Worm (Caenorhabditis elegans) whole organism, L2 larva: ENCODE results near the gene rheb-1.
A peak's percentile ranks its signal among the peaks of the same experiment; 100 is the strongest.

ENCODE experiments used
- C34F6.9 ChIP-seq: fragments of 150-350 bp; optimal IDR thresholded peaks from 2 replicates; lab custom pipeline; 2014; ENCODE audit warnings: missing biosample characterization, missing genetic modification characterization
- F13H6.1 ChIP-seq: sonication (generic microtip); optimal IDR thresholded peaks from 2 replicates; lab custom pipeline; 2016; ENCODE audit warnings: missing genetic modification characterization, missing compliant biosample characterization
- Y55F3AM.14 ChIP-seq: fragments of 200-800 bp; sonication (Bioruptor generic); optimal IDR thresholded peaks from 2 replicates; lab custom pipeline; 2018; ENCODE audit warnings: mild to moderate bottlenecking, missing genetic modification characterization, missing compliant biosample characterization
- alr-1 ChIP-seq: fragments of 150-350 bp; optimal IDR thresholded peaks from 2 replicates; lab custom pipeline; 2014; ENCODE audit warnings: missing biosample characterization, missing genetic modification characterization
- aly-2 ChIP-seq: fragments of 150-350 bp; optimal IDR thresholded peaks from 2 replicates; lab custom pipeline; 2014; ENCODE audit warnings: missing biosample characterization, missing genetic modification characterization
- ama-1 ChIP-seq: fragments of 150-350 bp; optimal IDR thresholded peaks from 2 replicates; lab custom pipeline; 2018; ENCODE audit warnings: inconsistent platforms
- blmp-1 ChIP-seq: sonication (generic microtip); optimal IDR thresholded peaks from 2 replicates; lab custom pipeline; 2017; ENCODE audit warnings: missing genetic modification characterization, mild to moderate bottlenecking, missing compliant biosample characterization, antibody characterized with exemption, moderate library complexity; ENCODE audit not compliant: insufficient read depth
- crh-2 ChIP-seq: sonication (generic microtip); optimal IDR thresholded peaks from 2 replicates; lab custom pipeline; 2017; ENCODE audit warnings: missing biosample characterization, missing genetic modification characterization
- elt-1 ChIP-seq: fragments of 150-350 bp; optimal IDR thresholded peaks from 2 replicates; lab custom pipeline; 2014; ENCODE audit warnings: missing biosample characterization, missing genetic modification characterization
- elt-3 ChIP-seq: sonication (generic microtip); optimal IDR thresholded peaks from 2 replicates; lab custom pipeline; 2017; ENCODE audit warnings: missing biosample characterization, missing genetic modification characterization
- fos-1 ChIP-seq: fragments of 150-350 bp; optimal IDR thresholded peaks from 2 replicates; lab custom pipeline; 2014; ENCODE audit warnings: missing biosample characterization, missing genetic modification characterization
- gmeb-1 ChIP-seq: fragments of 150-350 bp; optimal IDR thresholded peaks from 2 replicates; lab custom pipeline; 2014; ENCODE audit warnings: missing biosample characterization, missing genetic modification characterization
- lin-11 ChIP-seq: fragments of 150-350 bp; sonication (generic microtip); optimal IDR thresholded peaks from 2 replicates; lab custom pipeline; 2014; ENCODE audit warnings: missing biosample characterization, missing genetic modification characterization, inconsistent platforms, mixed read lengths
- lin-13 ChIP-seq: fragments of 150-350 bp; optimal IDR thresholded peaks from 2 replicates; lab custom pipeline; 2014; ENCODE audit warnings: missing biosample characterization, missing genetic modification reagents, missing genetic modification characterization
- lin-39 ChIP-seq: fragments of 150-350 bp; optimal IDR thresholded peaks from 2 replicates; lab custom pipeline; 2014; ENCODE audit warnings: missing biosample characterization, missing genetic modification reagents, missing genetic modification characterization
- lsy-2 ChIP-seq, 2 experiments: fragments of 150-350 bp in 1 of 2; sonication (generic microtip) in 1 of 2; optimal IDR thresholded peaks; 2 replicates each; lab custom pipeline; 2014 to 2017; ENCODE audit warnings: missing biosample characterization in 2 of 2, missing genetic modification characterization in 2 of 2
- mab-5 ChIP-seq: fragments of 150-350 bp; optimal IDR thresholded peaks from 2 replicates; lab custom pipeline; 2014; ENCODE audit warnings: missing biosample characterization, missing genetic modification characterization
- nhr-11 ChIP-seq: fragments of 150-350 bp; optimal IDR thresholded peaks from 2 replicates; lab custom pipeline; 2014; ENCODE audit warnings: missing biosample characterization, missing genetic modification characterization
- nhr-12 ChIP-seq: fragments of 150-350 bp; optimal IDR thresholded peaks from 2 replicates; lab custom pipeline; 2014; ENCODE audit warnings: missing biosample characterization, missing genetic modification characterization
- nhr-129 ChIP-seq: fragments of 150-350 bp; optimal IDR thresholded peaks from 2 replicates; lab custom pipeline; 2014; ENCODE audit warnings: missing biosample characterization, missing genetic modification characterization
- nhr-21 ChIP-seq: fragments of 150-350 bp; optimal IDR thresholded peaks from 2 replicates; lab custom pipeline; 2014; ENCODE audit warnings: missing biosample characterization, missing genetic modification characterization
- nhr-23 ChIP-seq: fragments of 150-350 bp; optimal IDR thresholded peaks from 2 replicates; lab custom pipeline; 2014; ENCODE audit warnings: missing biosample characterization, missing genetic modification reagents, missing genetic modification characterization
- nhr-237 ChIP-seq: fragments of 150-350 bp; optimal IDR thresholded peaks from 2 replicates; lab custom pipeline; 2014; ENCODE audit warnings: missing biosample characterization, missing genetic modification characterization
- peb-1 ChIP-seq: fragments of 150-350 bp; optimal IDR thresholded peaks from 2 replicates; lab custom pipeline; 2014; ENCODE audit warnings: missing biosample characterization, missing genetic modification characterization
- sem-4 ChIP-seq: fragments of 150-350 bp; optimal IDR thresholded peaks from 2 replicates; lab custom pipeline; 2014; ENCODE audit warnings: missing biosample characterization, missing genetic modification reagents, missing genetic modification characterization
- sma-3 ChIP-seq: sonication (generic microtip); optimal IDR thresholded peaks from 2 replicates; lab custom pipeline; 2016; ENCODE audit warnings: missing genetic modification reagents, missing genetic modification characterization, missing compliant biosample characterization
- sma-9 ChIP-seq, 2 experiments: fragments of 150-350 bp in 1 of 2; sonication (generic microtip) in 1 of 2; optimal IDR thresholded peaks; 2 replicates each; lab custom pipeline; 2014 to 2016; ENCODE audit warnings: missing genetic modification characterization in 2 of 2, mild to moderate bottlenecking in 1 of 2, missing biosample characterization in 1 of 2, missing compliant biosample characterization in 1 of 2, missing genetic modification reagents in 1 of 2, moderate library complexity in 1 of 2
- unc-55 ChIP-seq: fragments of 150-350 bp; sonication (generic microtip); optimal IDR thresholded peaks from 3 replicates; lab custom pipeline; 2014; ENCODE audit warnings: missing biosample characterization, missing genetic modification reagents, missing genetic modification characterization
- zag-1 ChIP-seq: fragments of 150-350 bp; optimal IDR thresholded peaks from 2 replicates; lab custom pipeline; 2014; ENCODE audit warnings: missing biosample characterization, missing genetic modification characterization
- ztf-1 ChIP-seq: fragments of 200-800 bp; sonication (Bioruptor generic); conservative IDR thresholded peaks from 2 replicates; pipeline ENCODE4 v1.3.6; 2022; ENCODE audit warnings: missing genetic modification characterization, missing compliant biosample characterization
- ztf-11 ChIP-seq: sonication (generic microtip); optimal IDR thresholded peaks from 2 replicates; lab custom pipeline; 2017; ENCODE audit warnings: missing biosample characterization, missing genetic modification characterization
- ztf-4 ChIP-seq: fragments of 150-350 bp; optimal IDR thresholded peaks from 2 replicates; lab custom pipeline; 2014; ENCODE audit warnings: missing biosample characterization, missing genetic modification characterization

rheb-1 gene

ce11 chrIII:9487454-9487853, 31.6 kb upstream of the rheb-1 start:
- TF ChIP-seq crh-2 = peak; percentile 12
- no peak for TF ChIP-seq lin-13 (GFP tag; lab: Kevin White, UChicago)
- TF ChIP-seq gmeb-1 (tag; lab: Kevin White, UChicago) = peak; percentile 2
- peak; percentile 78 for TF ChIP-seq fos-1 (tag; lab: Kevin White, UChicago)

- TF ChIP-seq elt-1 (tag; lab: Kevin White, UChicago) = no peak
- no peak for TF ChIP-seq sma-3
- TF ChIP-seq nhr-237 (tag; lab: Kevin White, UChicago) = no peak
- no peak for TF ChIP-seq nhr-21 (tag; lab: Kevin White, UChicago)
- no peak for TF ChIP-seq elt-3 (tag; lab: Kevin White, UChicago)
- TF ChIP-seq alr-1 (tag; lab: Kevin White, UChicago) = no peak
- TF ChIP-seq nhr-12 (tag; lab: Kevin White, UChicago) = no peak
- no peak for TF ChIP-seq ama-1
- no peak for TF ChIP-seq aly-2 (tag; lab: Kevin White, UChicago)
- TF ChIP-seq ztf-4 = no peak
- TF ChIP-seq zag-1 (tag; lab: Kevin White, UChicago) = no peak
- TF ChIP-seq nhr-23 (tag; lab: Kevin White, UChicago) = no peak
- no peak for TF ChIP-seq sma-9 (GFP tag; optimal IDR thresholded peaks at IDR 0.05; lab: Kevin White, UChicago)
- no peak for TF ChIP-seq sma-9 (tag; optimal IDR thresholded peaks at IDR 0.05; lab: Kevin White, UChicago)
- TF ChIP-seq ztf-11 (tag; lab: Kevin White, UChicago) = no peak
Observed at ce11 chrIII:9485373-9485772, 29.5 kb upstream of the rheb-1 start, which contains the start of gene bre-3. bre-3 (minus strand) TSS chrIII:9485473.

ce11 chrIII:9483716-9484115, 27.9 kb upstream of the rheb-1 start:
- TF ChIP-seq unc-55 (GFP tag; lab: Kevin White, UChicago) = peak; percentile 61
- TF ChIP-seq F13H6.1 (tag; lab: Kevin White, UChicago) = peak; percentile 7
- TF ChIP-seq nhr-129 = peak; percentile 63
- TF ChIP-seq lin-11 = peak; percentile 27
- peak; percentile 46 for TF ChIP-seq C34F6.9 (tag; lab: Kevin White, UChicago)
- peak; percentile 16 for TF ChIP-seq zag-1 (tag; lab: Kevin White, UChicago)
- no peak for TF ChIP-seq lin-39 (tag; lab: Kevin White, UChicago)
- TF ChIP-seq ztf-1 (GFP tag; lab: Robert Waterston, UW) = no peak
- TF ChIP-seq blmp-1 (tag; lab: Kevin White, UChicago) = no peak
- peak; percentile 3 for TF ChIP-seq sma-9 (GFP tag; optimal IDR thresholded peaks at IDR 0.05; lab: Kevin White, UChicago)
- TF ChIP-seq sma-9 (tag; optimal IDR thresholded peaks at IDR 0.05; lab: Kevin White, UChicago) = no peak
- TF ChIP-seq lsy-2 (tag; optimal IDR thresholded peaks at IDR 0.05; lab: Kevin White, UChicago) = peak in 1 of 2 experiments; percentile 56
- TF ChIP-seq Y55F3AM.14 (GFP tag; lab: Kevin White, UChicago) = no peak

- TF ChIP-seq mab-5 (tag; lab: Kevin White, UChicago) = no peak
- TF ChIP-seq sem-4 (tag; lab: Kevin White, UChicago) = no peak
- peak; percentile 13 for TF ChIP-seq C34F6.9 (tag; lab: Kevin White, UChicago)
- TF ChIP-seq nhr-129 = peak; percentile 29
- no peak for TF ChIP-seq nhr-23 (tag; lab: Kevin White, UChicago)
- TF ChIP-seq fos-1 (tag; lab: Kevin White, UChicago) = peak; percentile 48
Observed at ce11 chrIII:9482423-9482993, 26.7 kb upstream of the rheb-1 start.

- TF ChIP-seq nhr-21 (tag; lab: Kevin White, UChicago) (no peak), lin-11 (no peak), sem-4 (tag; lab: Kevin White, UChicago) (no peak), alr-1 (tag; lab: Kevin White, UChicago) (no peak), fos-1 (tag; lab: Kevin White, UChicago) (peak; percentile 81)
Observed at ce11 chrIII:9476564-9476963, 20.7 kb upstream of the rheb-1 start.

ce11 chrIII:9474501-9474900, 18.7 kb upstream of the rheb-1 start:
- TF ChIP-seq peb-1 = no peak
- TF ChIP-seq elt-3 (tag; lab: Kevin White, UChicago) = no peak
- no peak for TF ChIP-seq lsy-2 (tag; optimal IDR thresholded peaks at IDR 0.05; lab: Kevin White, UChicago)
- TF ChIP-seq nhr-12 (tag; lab: Kevin White, UChicago) = no peak
- no peak for TF ChIP-seq lin-11
- no peak for TF ChIP-seq ztf-11 (tag; lab: Kevin White, UChicago)
- peak; percentile 21 for TF ChIP-seq sma-9 (GFP tag; optimal IDR thresholded peaks at IDR 0.05; lab: Kevin White, UChicago)
- no peak for TF ChIP-seq sma-9 (tag; optimal IDR thresholded peaks at IDR 0.05; lab: Kevin White, UChicago)
- no peak for TF ChIP-seq nhr-11
- TF ChIP-seq F13H6.1 (tag; lab: Kevin White, UChicago) = no peak
- TF ChIP-seq fos-1 (tag; lab: Kevin White, UChicago) = peak; percentile 91
- peak; percentile 48 for TF ChIP-seq crh-2
- no peak for TF ChIP-seq ama-1
- no peak for TF ChIP-seq ztf-4
- TF ChIP-seq blmp-1 (tag; lab: Kevin White, UChicago) = no peak
- peak; percentile 47 for TF ChIP-seq sma-3
